Worm (Caenorhabditis elegans) whole organism, L2 larva: Measurements from ENCODE around the gene C16B8.2.

Experiments used
- C34F6.9 ChIP-seq: fragments of 150-350 bp; optimal IDR thresholded peaks from 2 replicates; lab custom pipeline; 2014; ENCODE audit warnings: missing biosample characterization, missing genetic modification characterization
- F13H6.1 ChIP-seq: sonication (generic microtip); optimal IDR thresholded peaks from 2 replicates; lab custom pipeline; 2016; ENCODE audit warnings: missing genetic modification characterization, missing compliant biosample characterization
- ZK546.5 ChIP-seq: sonication (generic microtip); optimal IDR thresholded peaks from 2 replicates; lab custom pipeline; 2017; ENCODE audit warnings: missing biosample characterization, missing genetic modification characterization
- alr-1 ChIP-seq: fragments of 150-350 bp; optimal IDR thresholded peaks from 2 replicates; lab custom pipeline; 2014; ENCODE audit warnings: missing biosample characterization, missing genetic modification characterization
- blmp-1 ChIP-seq: sonication (generic microtip); optimal IDR thresholded peaks from 2 replicates; lab custom pipeline; 2017; ENCODE audit warnings: missing genetic modification characterization, mild to moderate bottlenecking, missing compliant biosample characterization, antibody characterized with exemption, moderate library complexity; ENCODE audit not compliant: insufficient read depth
- ceh-16 ChIP-seq: fragments of 150-350 bp; optimal IDR thresholded peaks from 2 replicates; lab custom pipeline; 2014; ENCODE audit warnings: missing biosample characterization, missing genetic modification characterization
- crh-2 ChIP-seq: sonication (generic microtip); optimal IDR thresholded peaks from 2 replicates; lab custom pipeline; 2017; ENCODE audit warnings: missing biosample characterization, missing genetic modification characterization
- dmd-4 ChIP-seq: sonication (generic microtip); optimal IDR thresholded peaks from 2 replicates; lab custom pipeline; 2017; ENCODE audit warnings: missing biosample characterization, missing genetic modification characterization
- elt-3 ChIP-seq: sonication (generic microtip); optimal IDR thresholded peaks from 2 replicates; lab custom pipeline; 2017; ENCODE audit warnings: missing biosample characterization, missing genetic modification characterization
- fos-1 ChIP-seq: fragments of 150-350 bp; optimal IDR thresholded peaks from 2 replicates; lab custom pipeline; 2014; ENCODE audit warnings: missing biosample characterization, missing genetic modification characterization
- gmeb-1 ChIP-seq: fragments of 150-350 bp; optimal IDR thresholded peaks from 2 replicates; lab custom pipeline; 2014; ENCODE audit warnings: missing biosample characterization, missing genetic modification characterization
- lin-11 ChIP-seq: fragments of 150-350 bp; sonication (generic microtip); optimal IDR thresholded peaks from 2 replicates; lab custom pipeline; 2014; ENCODE audit warnings: missing biosample characterization, missing genetic modification characterization, inconsistent platforms, mixed read lengths
- lin-13 ChIP-seq: fragments of 150-350 bp; optimal IDR thresholded peaks from 2 replicates; lab custom pipeline; 2014; ENCODE audit warnings: missing biosample characterization, missing genetic modification reagents, missing genetic modification characterization
- lin-39 ChIP-seq: fragments of 150-350 bp; optimal IDR thresholded peaks from 2 replicates; lab custom pipeline; 2014; ENCODE audit warnings: missing biosample characterization, missing genetic modification reagents, missing genetic modification characterization
- lsy-2 ChIP-seq, 2 experiments: fragments of 150-350 bp in 1 of 2; sonication (generic microtip) in 1 of 2; optimal IDR thresholded peaks; 2 replicates each; lab custom pipeline; 2014 to 2017; ENCODE audit warnings: missing biosample characterization in 2 of 2, missing genetic modification characterization in 2 of 2
- mab-5 ChIP-seq: fragments of 150-350 bp; optimal IDR thresholded peaks from 2 replicates; lab custom pipeline; 2014; ENCODE audit warnings: missing biosample characterization, missing genetic modification characterization
- mbf-1 ChIP-seq: sonication (generic microtip); optimal IDR thresholded peaks from 2 replicates; lab custom pipeline; 2017; ENCODE audit warnings: missing biosample characterization, missing genetic modification characterization
- mdl-1 ChIP-seq, 2 experiments: fragments of 150-350 bp in 1 of 2; sonication (generic microtip) in 1 of 2; optimal IDR thresholded peaks; 2 replicates each; lab custom pipeline; 2017; ENCODE audit warnings: missing biosample characterization in 2 of 2, missing genetic modification characterization in 2 of 2
- nhr-10 ChIP-seq: sonication (generic microtip); optimal IDR thresholded peaks from 2 replicates; lab custom pipeline; 2017; ENCODE audit warnings: missing biosample characterization, missing genetic modification characterization
- nhr-11 ChIP-seq: fragments of 150-350 bp; optimal IDR thresholded peaks from 2 replicates; lab custom pipeline; 2014; ENCODE audit warnings: missing biosample characterization, missing genetic modification characterization
- nhr-129 ChIP-seq: fragments of 150-350 bp; optimal IDR thresholded peaks from 2 replicates; lab custom pipeline; 2014; ENCODE audit warnings: missing biosample characterization, missing genetic modification characterization
- nhr-21 ChIP-seq: fragments of 150-350 bp; optimal IDR thresholded peaks from 2 replicates; lab custom pipeline; 2014; ENCODE audit warnings: missing biosample characterization, missing genetic modification characterization
- nhr-23 ChIP-seq: fragments of 150-350 bp; optimal IDR thresholded peaks from 2 replicates; lab custom pipeline; 2014; ENCODE audit warnings: missing biosample characterization, missing genetic modification reagents, missing genetic modification characterization
- nhr-237 ChIP-seq: fragments of 150-350 bp; optimal IDR thresholded peaks from 2 replicates; lab custom pipeline; 2014; ENCODE audit warnings: missing biosample characterization, missing genetic modification characterization
- nhr-25 ChIP-seq: fragments of 150-350 bp; sonication (generic microtip); optimal IDR thresholded peaks from 3 replicates; lab custom pipeline; 2014; ENCODE audit warnings: missing biosample characterization, missing genetic modification characterization
- nhr-6 ChIP-seq: fragments of 150-350 bp; optimal IDR thresholded peaks from 2 replicates; lab custom pipeline; 2014; ENCODE audit warnings: missing biosample characterization, missing genetic modification characterization
- nhr-77 ChIP-seq: fragments of 150-350 bp; optimal IDR thresholded peaks from 2 replicates; lab custom pipeline; 2014; ENCODE audit warnings: missing biosample characterization, missing genetic modification characterization
- peb-1 ChIP-seq: fragments of 150-350 bp; optimal IDR thresholded peaks from 2 replicates; lab custom pipeline; 2014; ENCODE audit warnings: missing biosample characterization, missing genetic modification characterization
- sem-4 ChIP-seq: fragments of 150-350 bp; optimal IDR thresholded peaks from 2 replicates; lab custom pipeline; 2014; ENCODE audit warnings: missing biosample characterization, missing genetic modification reagents, missing genetic modification characterization
- sma-3 ChIP-seq: sonication (generic microtip); optimal IDR thresholded peaks from 2 replicates; lab custom pipeline; 2016; ENCODE audit warnings: missing genetic modification reagents, missing genetic modification characterization, missing compliant biosample characterization
- sma-9 ChIP-seq, 2 experiments: fragments of 150-350 bp in 1 of 2; sonication (generic microtip) in 1 of 2; optimal IDR thresholded peaks; 2 replicates each; lab custom pipeline; 2014 to 2016; ENCODE audit warnings: missing genetic modification characterization in 2 of 2, mild to moderate bottlenecking in 1 of 2, missing biosample characterization in 1 of 2, missing compliant biosample characterization in 1 of 2, missing genetic modification reagents in 1 of 2, moderate library complexity in 1 of 2
- snpc-4 ChIP-seq: fragments of 150-350 bp; optimal IDR thresholded peaks from 2 replicates; lab custom pipeline; 2014; ENCODE audit warnings: missing biosample characterization, missing genetic modification characterization
- unc-39 ChIP-seq: fragments of 150-350 bp; optimal IDR thresholded peaks from 2 replicates; lab custom pipeline; 2014; ENCODE audit warnings: missing biosample characterization, missing genetic modification characterization
- unc-55 ChIP-seq: fragments of 150-350 bp; sonication (generic microtip); optimal IDR thresholded peaks from 3 replicates; lab custom pipeline; 2014; ENCODE audit warnings: missing biosample characterization, missing genetic modification reagents, missing genetic modification characterization
- unc-62 ChIP-seq: fragments of 150-350 bp; optimal IDR thresholded peaks from 2 replicates; lab custom pipeline; 2014; ENCODE audit warnings: missing biosample characterization, missing genetic modification reagents, missing genetic modification characterization
- zag-1 ChIP-seq: fragments of 150-350 bp; optimal IDR thresholded peaks from 2 replicates; lab custom pipeline; 2014; ENCODE audit warnings: missing biosample characterization, missing genetic modification characterization
- ztf-1 ChIP-seq: fragments of 200-800 bp; sonication (Bioruptor generic); conservative IDR thresholded peaks from 2 replicates; pipeline ENCODE4 v1.3.6; 2022; ENCODE audit warnings: missing genetic modification characterization, missing compliant biosample characterization
- ztf-11 ChIP-seq: sonication (generic microtip); optimal IDR thresholded peaks from 2 replicates; lab custom pipeline; 2017; ENCODE audit warnings: missing biosample characterization, missing genetic modification characterization

The C16B8.2 gene

DNA sequence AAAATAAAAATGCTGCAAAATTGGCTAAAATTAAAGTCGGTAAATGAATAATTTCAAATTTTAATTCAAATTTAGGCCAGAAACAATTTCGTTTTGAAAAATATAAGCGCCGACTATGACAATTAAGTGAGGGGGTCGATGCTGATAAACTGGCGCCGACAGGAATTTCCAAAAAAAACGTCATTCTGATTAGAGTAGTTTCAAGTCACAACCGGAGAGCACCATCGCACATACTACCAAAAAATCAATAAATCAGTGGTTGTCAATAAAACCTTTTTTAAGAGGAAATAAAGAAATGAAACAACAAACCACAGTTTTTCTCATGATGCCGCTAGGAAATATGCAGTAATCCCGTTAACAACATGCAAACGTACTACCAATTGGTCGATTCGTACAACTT, 17.2 kb downstream of the C16B8.2 start:
- TF ChIP-seq fos-1 (tag; lab: Kevin White, UChicago), result peak; percentile 49
- TF ChIP-seq sma-3, result no peak

DNA sequence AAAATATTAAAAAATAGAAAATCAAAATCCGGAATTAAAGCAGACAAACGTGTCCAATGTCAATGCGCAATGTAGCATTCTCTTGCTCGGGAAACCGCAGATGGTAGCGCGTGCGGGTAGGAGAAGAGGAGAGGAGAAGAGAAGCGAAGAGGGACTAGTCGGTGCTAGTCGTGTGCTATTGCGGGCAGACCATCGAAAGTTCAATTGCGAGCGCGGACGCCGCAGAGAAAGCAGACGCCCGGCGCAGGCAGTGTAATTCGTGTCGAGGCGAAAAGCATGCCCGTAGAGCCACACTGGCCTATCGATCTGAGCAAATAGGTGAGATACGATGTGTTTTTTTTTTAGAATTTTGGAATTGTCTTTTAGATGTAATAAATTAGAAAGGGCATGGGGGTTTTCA, 20.6 kb downstream of the C16B8.2 start:
- no peak for TF ChIP-seq snpc-4 (tag; lab: Kevin White, UChicago)
- TF ChIP-seq elt-3 (tag; lab: Kevin White, UChicago), result no peak
- TF ChIP-seq F13H6.1 (tag; lab: Kevin White, UChicago), result peak; percentile 75
- no peak for TF ChIP-seq lin-13 (GFP tag; lab: Kevin White, UChicago)
- peak; percentile 29 for TF ChIP-seq mab-5 (tag; lab: Kevin White, UChicago)
- no peak for TF ChIP-seq nhr-25 (tag; lab: Kevin White, UChicago)
- TF ChIP-seq crh-2 (tag; lab: Kevin White, UChicago), result peak; percentile 31
- no peak for TF ChIP-seq ceh-16 (tag; lab: Kevin White, UChicago)
- no peak for TF ChIP-seq unc-39 (tag; lab: Kevin White, UChicago)
- TF ChIP-seq mdl-1 (tag; optimal IDR thresholded peaks at IDR 0.05; lab: Kevin White, UChicago), result peak in 1 of 2 experiments; percentile 21
- TF ChIP-seq unc-55 (GFP tag; lab: Kevin White, UChicago), result peak; percentile 34
- TF ChIP-seq nhr-237, result no peak
- peak; percentile 32 for TF ChIP-seq zag-1 (tag; lab: Kevin White, UChicago)
- TF ChIP-seq C34F6.9 (tag; lab: Kevin White, UChicago), result peak; percentile 43
- no peak for TF ChIP-seq dmd-4 (tag; lab: Kevin White, UChicago)
- TF ChIP-seq unc-62 (GFP tag; lab: Kevin White, UChicago), result no peak
- TF ChIP-seq sem-4, result peak; percentile 3
- no peak for TF ChIP-seq nhr-21 (tag; lab: Kevin White, UChicago)
- TF ChIP-seq lin-11 (tag; lab: Kevin White, UChicago), result peak; percentile 35
- no peak for TF ChIP-seq blmp-1 (tag; lab: Kevin White, UChicago)
- TF ChIP-seq nhr-129 (tag; lab: Kevin White, UChicago), result peak; percentile 70
- no peak for TF ChIP-seq lin-39
- TF ChIP-seq nhr-11 (tag; lab: Kevin White, UChicago), result no peak
- peak in 1 of 2 experiments; percentile 12 for TF ChIP-seq lsy-2 (tag; optimal IDR thresholded peaks at IDR 0.05; lab: Kevin White, UChicago)
- peak; percentile 47 for TF ChIP-seq sma-9 (GFP tag; optimal IDR thresholded peaks at IDR 0.05; lab: Kevin White, UChicago)
- TF ChIP-seq sma-9 (tag; optimal IDR thresholded peaks at IDR 0.05; lab: Kevin White, UChicago), result no peak

DNA sequence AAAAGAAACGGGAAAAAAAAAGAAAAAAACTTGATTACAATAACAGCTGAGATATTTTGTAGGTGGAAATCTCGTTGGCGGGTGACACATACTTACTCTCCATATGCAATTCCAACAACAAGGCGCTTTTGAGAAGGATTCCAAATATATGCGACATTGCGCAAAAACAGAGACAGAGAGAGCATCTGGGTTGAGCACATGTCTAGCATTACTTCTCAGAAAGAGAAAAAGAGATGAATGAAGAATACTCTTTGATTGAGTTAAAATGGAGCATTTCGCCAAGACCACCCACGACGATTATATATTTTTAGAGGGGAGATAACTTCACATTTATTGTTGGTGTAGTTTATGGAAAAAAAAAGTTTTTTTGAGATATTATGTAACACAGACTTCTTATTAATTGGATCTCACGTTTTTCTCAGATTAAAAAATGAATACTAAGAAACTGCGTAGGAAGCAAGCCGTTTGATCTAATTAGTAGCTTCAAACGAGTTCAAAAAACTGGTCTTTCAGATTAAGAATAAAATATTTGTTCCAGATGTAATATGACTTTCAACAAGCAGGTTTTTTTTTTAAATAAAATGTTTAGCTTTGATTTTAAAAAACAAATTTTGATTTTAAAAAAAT, 21.2 kb downstream of the C16B8.2 start:
- TF ChIP-seq ceh-16 (tag; lab: Kevin White, UChicago), result no peak
- no peak for TF ChIP-seq F13H6.1 (tag; lab: Kevin White, UChicago)
- no peak for TF ChIP-seq nhr-6 (tag; lab: Kevin White, UChicago)
- TF ChIP-seq mdl-1 (tag; optimal IDR thresholded peaks at IDR 0.05; lab: Kevin White, UChicago), result no peak
- TF ChIP-seq nhr-129 (tag; lab: Kevin White, UChicago), result peak; percentile 15
- peak; percentile 11 for TF ChIP-seq C34F6.9 (tag; lab: Kevin White, UChicago)
- TF ChIP-seq crh-2 (tag; lab: Kevin White, UChicago), result peak; percentile 10
- TF ChIP-seq mbf-1 (tag; lab: Kevin White, UChicago), result no peak
- TF ChIP-seq lsy-2 (tag; optimal IDR thresholded peaks at IDR 0.05; lab: Kevin White, UChicago), result peak in 1 of 2 experiments; percentile 29
- TF ChIP-seq sma-9 (GFP tag; optimal IDR thresholded peaks at IDR 0.05; lab: Kevin White, UChicago), result peak; percentile 2
- TF ChIP-seq sma-9 (tag; optimal IDR thresholded peaks at IDR 0.05; lab: Kevin White, UChicago), result no peak

DNA sequence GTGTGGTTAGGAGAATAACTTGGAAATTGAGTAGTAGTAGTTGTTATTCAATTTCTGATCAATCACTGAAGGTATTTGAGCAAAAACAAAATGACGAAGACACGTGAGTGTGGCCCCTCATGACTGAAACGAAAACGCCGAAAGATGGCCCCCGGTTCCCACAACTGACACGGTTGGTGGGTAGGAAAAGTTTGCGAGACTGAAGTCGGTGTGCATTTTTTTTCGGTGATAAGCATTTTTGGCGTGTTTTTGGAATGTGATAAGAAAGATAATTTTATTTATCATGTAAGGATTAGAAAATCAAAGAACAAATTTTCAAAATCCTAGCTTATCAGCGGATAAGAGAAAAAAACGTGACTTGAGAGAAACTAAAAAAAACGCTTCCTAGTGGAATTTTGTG, 22.2 kb downstream of the C16B8.2 start:
- TF ChIP-seq elt-3 (tag; lab: Kevin White, UChicago) (no peak), nhr-129 (tag; lab: Kevin White, UChicago) (peak; percentile 27), gmeb-1 (tag; lab: Kevin White, UChicago) (no peak), C34F6.9 (tag; lab: Kevin White, UChicago) (peak; percentile 15), fos-1 (tag; lab: Kevin White, UChicago) (peak; percentile 41)

DNA sequence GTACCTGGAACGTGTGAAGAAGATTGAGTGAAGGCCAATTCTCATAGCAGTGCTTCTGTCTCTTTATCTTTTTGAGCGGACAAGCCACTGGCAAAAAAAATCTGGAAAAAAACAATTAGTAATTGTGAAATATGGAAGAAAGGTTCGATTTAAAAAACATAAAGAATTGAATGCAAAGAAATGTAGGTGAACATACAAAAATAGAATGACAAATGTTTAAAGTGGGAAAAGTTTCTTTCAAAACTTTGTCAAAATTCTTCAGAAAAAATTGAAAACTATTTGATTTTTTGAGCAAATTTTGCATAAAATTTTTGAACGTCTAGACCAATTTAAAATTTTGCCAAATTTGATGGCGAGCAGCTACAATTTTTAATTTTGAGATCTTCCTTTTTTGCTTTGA, 23.0 kb downstream of the C16B8.2 start, which contains the start of gene ptp-4A2:
ptp-4A2 (minus strand) TSS at position 101 of the 400 bp plus-strand sequence.
- TF ChIP-seq nhr-25 (tag; lab: Kevin White, UChicago) (no peak), unc-62 (GFP tag; lab: Kevin White, UChicago) (no peak), ceh-16 (tag; lab: Kevin White, UChicago) (no peak), elt-3 (tag; lab: Kevin White, UChicago) (no peak), mab-5 (tag; lab: Kevin White, UChicago) (no peak), mdl-1 (tag; optimal IDR thresholded peaks at IDR 0.05; lab: Kevin White, UChicago) (no peak), ztf-11 (tag; lab: Kevin White, UChicago) (no peak), nhr-77 (no peak), lsy-2 (tag; optimal IDR thresholded peaks at IDR 0.05; lab: Kevin White, UChicago) (no peak), nhr-11 (tag; lab: Kevin White, UChicago) (no peak), nhr-23 (tag; lab: Kevin White, UChicago) (no peak), lin-11 (tag; lab: Kevin White, UChicago) (no peak), alr-1 (tag; lab: Kevin White, UChicago) (no peak), ZK546.5 (tag; lab: Kevin White, UChicago) (no peak), ztf-1 (GFP tag; lab: Robert Waterston, UW) (no peak), nhr-10 (no peak), peb-1 (tag; lab: Kevin White, UChicago) (no peak)
- TF ChIP-seq, all 48 proteins: peak for 0
